Fruit fly (Drosophila melanogaster) whole organism, embryonic: ENCODE data around the gene CG42699.

Source experiments
- Awh ChIP-seq: fragments of 200-800 bp; sonication (Bioruptor generic); IDR thresholded peaks from 2 replicates; pipeline ENCODE4, ENCODE4 v1.3.6; 2022; ENCODE audit warnings: missing biosample characterization, missing genetic modification characterization
- Blimp-1 ChIP-seq: fragments of 200-800 bp; sonication (Bioruptor generic); optimal IDR thresholded peaks from 3 replicates; lab custom pipeline; 2018; ENCODE audit warnings: missing biosample characterization, missing genetic modification characterization, mild to moderate bottlenecking, moderate library complexity, missing genetic modification reagents
- BtbVII ChIP-seq: fragments of 200-800 bp; sonication (Bioruptor generic); optimal IDR thresholded peaks from 3 replicates; lab custom pipeline; 2017; ENCODE audit warnings: missing biosample characterization, mild to moderate bottlenecking, missing genetic modification characterization
- CG10543 ChIP-seq: fragments of 200-800 bp; sonication (Bioruptor generic); optimal IDR thresholded peaks from 3 replicates; lab custom pipeline; 2017; ENCODE audit warnings: missing biosample characterization, mild to moderate bottlenecking, missing genetic modification characterization, moderate library complexity
- CG13775 ChIP-seq: fragments of 200-800 bp; sonication (Bioruptor generic); optimal IDR thresholded peaks from 3 replicates; lab custom pipeline; 2017; ENCODE audit warnings: missing biosample characterization, mild to moderate bottlenecking, missing genetic modification characterization
- CG16779 ChIP-seq: fragments of 200-800 bp; sonication (Bioruptor generic); IDR thresholded peaks from 2 replicates; pipeline ENCODE4 v1.3.6; 2022; ENCODE audit warnings: missing biosample characterization, missing genetic modification characterization
- CG2712 ChIP-seq: fragments of 200-800 bp; optimal IDR thresholded peaks from 3 replicates; lab custom pipeline; 2019; ENCODE audit warnings: missing biosample characterization, mild to moderate bottlenecking, missing genetic modification characterization, moderate library complexity
- CG31388 ChIP-seq: fragments of 200-800 bp; sonication (Bioruptor generic); optimal IDR thresholded peaks from 2 replicates; lab custom pipeline; 2016; ENCODE audit warnings: missing biosample characterization, missing genetic modification characterization
- CG32767 ChIP-seq: fragments of 200-800 bp; sonication (Bioruptor generic); IDR thresholded peaks from 2 replicates; pipeline ENCODE4 v1.3.6; 2022; ENCODE audit warnings: missing biosample characterization, missing genetic modification characterization
- CG34224 ChIP-seq: fragments of 200-800 bp; sonication (Bioruptor generic); IDR thresholded peaks from 3 replicates; pipeline ENCODE4 v1.3.6; 2022; ENCODE audit warnings: missing biosample characterization, missing genetic modification characterization; ENCODE audit not compliant: partially characterized antibody
- CG34376 ChIP-seq: fragments of 200-800 bp; sonication (Bioruptor generic); optimal IDR thresholded peaks from 2 replicates; lab custom pipeline; 2018; ENCODE audit warnings: missing biosample characterization, mild to moderate bottlenecking, missing genetic modification characterization
- CG4360 ChIP-seq: fragments of 200-800 bp; sonication (Bioruptor generic); IDR thresholded peaks from 2 replicates; pipeline ENCODE4 v1.3.6; 2022; ENCODE audit warnings: missing biosample characterization, missing genetic modification characterization
- CG6272 ChIP-seq: fragments of 200-800 bp; sonication (Bioruptor generic); IDR thresholded peaks from 2 replicates; pipeline ENCODE4 v1.3.6; 2022; ENCODE audit warnings: missing biosample characterization, missing genetic modification characterization
- CG6689 ChIP-seq: fragments of 200-800 bp; sonication (Bioruptor generic); IDR thresholded peaks from 2 replicates; pipeline ENCODE4 v1.3.6; 2022; ENCODE audit warnings: missing biosample characterization, missing genetic modification characterization
- CG6791 ChIP-seq: fragments of 200-800 bp; sonication (Bioruptor generic); IDR thresholded peaks from 3 replicates; pipeline ENCODE4 v1.3.6; 2022; ENCODE audit warnings: missing biosample characterization, missing genetic modification characterization; ENCODE audit not compliant: partially characterized antibody
- CG7987 ChIP-seq: fragments of 200-800 bp; sonication (Bioruptor generic); optimal IDR thresholded peaks from 2 replicates; lab custom pipeline; 2018; ENCODE audit warnings: missing biosample characterization, mild to moderate bottlenecking, missing genetic modification characterization, moderate library complexity
- CkIIα-i1 ChIP-seq: fragments of 200-800 bp; sonication (Bioruptor generic); IDR thresholded peaks from 2 replicates; pipeline ENCODE4 v1.3.6; 2022; ENCODE audit warnings: missing biosample characterization, missing genetic modification characterization
- CrebB ChIP-seq: fragments of 200-800 bp; sonication (Bioruptor generic); optimal IDR thresholded peaks from 3 replicates; lab custom pipeline; 2018; ENCODE audit warnings: missing biosample characterization, mild to moderate bottlenecking, missing genetic modification characterization
- Dbx ChIP-seq: fragments of 200-800 bp; sonication (Bioruptor generic); IDR thresholded peaks from 3 replicates; pipeline ENCODE4 v1.3.6; 2022; ENCODE audit warnings: missing biosample characterization, missing genetic modification characterization
- Doc3 ChIP-seq: fragments of 200-800 bp; sonication (Bioruptor generic); IDR thresholded peaks from 3 replicates; pipeline ENCODE4 v1.3.6; 2022; ENCODE audit warnings: missing biosample characterization, missing genetic modification characterization; ENCODE audit not compliant: partially characterized antibody
- Drgx ChIP-seq: fragments of 200-800 bp; sonication (Bioruptor generic); IDR thresholded peaks from 2 replicates; pipeline ENCODE4 v1.3.6; 2022; ENCODE audit warnings: missing biosample characterization, missing genetic modification characterization
- Ets65A ChIP-seq: fragments of 200-800 bp; sonication (Bioruptor generic); peaks from one replicate; lab custom pipeline; 2016; ENCODE audit warnings: missing biosample characterization, missing genetic modification characterization
- Fer2 ChIP-seq: fragments of 200-800 bp; sonication (Bioruptor generic); optimal IDR thresholded peaks from 2 replicates; lab custom pipeline; 2018; ENCODE audit warnings: missing biosample characterization, mild to moderate bottlenecking, missing genetic modification characterization, moderate library complexity
- Hand ChIP-seq: fragments of 200-800 bp; sonication (Bioruptor generic); optimal IDR thresholded peaks from 2 replicates; lab custom pipeline; 2017; ENCODE audit warnings: mild to moderate bottlenecking, missing biosample characterization, missing genetic modification reagents, missing genetic modification characterization
- Meics ChIP-seq: fragments of 200-800 bp; sonication (Bioruptor generic); optimal IDR thresholded peaks from 2 replicates; lab custom pipeline; 2017; ENCODE audit warnings: missing biosample characterization, mild to moderate bottlenecking, missing genetic modification characterization
- Taf1 ChIP-seq: fragments of 200-800 bp; sonication (Bioruptor generic); IDR thresholded peaks from 2 replicates; pipeline ENCODE4 v1.3.6; 2022; ENCODE audit warnings: missing biosample characterization, missing genetic modification characterization
- ara ChIP-seq: fragments of 200-800 bp; sonication (Bioruptor generic); IDR thresholded peaks from 2 replicates; pipeline ENCODE4 v1.3.6; 2022; ENCODE audit warnings: missing biosample characterization, missing genetic modification characterization
- br ChIP-seq: fragments of >200 bp; optimal IDR thresholded peaks from 2 replicates; lab custom pipeline; 2017
- chinmo ChIP-seq: fragments of 200-800 bp; sonication (Bioruptor generic); IDR thresholded peaks from 4 replicates; pipeline ENCODE4 v1.3.6; 2022; ENCODE audit warnings: missing biosample characterization, missing genetic modification characterization; ENCODE audit not compliant: partially characterized antibody
- crol ChIP-seq: fragments of 200-800 bp; sonication (Bioruptor generic); IDR thresholded peaks from 2 replicates; pipeline ENCODE4 v1.3.6; 2022; ENCODE audit warnings: missing biosample characterization, missing genetic modification characterization
- dimm ChIP-seq: fragments of 200-800 bp; sonication (Bioruptor generic); IDR thresholded peaks from 2 replicates; pipeline ENCODE4 v1.3.6; 2022; ENCODE audit warnings: missing biosample characterization, missing genetic modification characterization
- dysf ChIP-seq: fragments of 200-800 bp; sonication (Bioruptor generic); IDR thresholded peaks from 3 replicates; pipeline ENCODE4 v1.3.6; 2022; ENCODE audit warnings: missing biosample characterization, missing genetic modification characterization
- fd102C ChIP-seq: fragments of 200-800 bp; sonication (Bioruptor generic); optimal IDR thresholded peaks from 2 replicates; lab custom pipeline; 2018; ENCODE audit warnings: missing biosample characterization, mild to moderate bottlenecking, missing genetic modification characterization, moderate library complexity
- grau ChIP-seq: fragments of 200-800 bp; optimal IDR thresholded peaks from 3 replicates; lab custom pipeline; 2019; ENCODE audit warnings: missing biosample characterization, mild to moderate bottlenecking, missing genetic modification characterization, moderate library complexity
- gsb-n ChIP-seq: fragments of 200-800 bp; sonication (Bioruptor generic); optimal IDR thresholded peaks from 3 replicates; lab custom pipeline; 2018; ENCODE audit warnings: missing biosample characterization, mild to moderate bottlenecking, missing genetic modification characterization
- hb ChIP-seq: fragments of 200-800 bp; sonication (Bioruptor generic); IDR thresholded peaks from 3 replicates; pipeline ENCODE4 v1.3.6; 2022; ENCODE audit warnings: missing biosample characterization, missing genetic modification characterization; ENCODE audit not compliant: partially characterized antibody
- inv ChIP-seq: fragments of 200-800 bp; sonication (Bioruptor generic); IDR thresholded peaks from 2 replicates; pipeline ENCODE4 v1.3.6; 2022; ENCODE audit warnings: missing biosample characterization, missing genetic modification characterization; ENCODE audit not compliant: partially characterized antibody
- jing ChIP-seq: fragments of 200-800 bp; sonication (Bioruptor generic); optimal IDR thresholded peaks from 2 replicates; lab custom pipeline; 2018; ENCODE audit warnings: missing biosample characterization, mild to moderate bottlenecking, missing genetic modification characterization
- jumu ChIP-seq: fragments of 200-800 bp; sonication (Bioruptor generic); optimal IDR thresholded peaks from 3 replicates; lab custom pipeline; 2016; ENCODE audit warnings: missing biosample characterization, missing genetic modification characterization
- ken ChIP-seq: fragments of 200-800 bp; sonication (Bioruptor generic); IDR thresholded peaks from 3 replicates; pipeline ENCODE4 v1.3.6; 2022; ENCODE audit warnings: missing biosample characterization, missing genetic modification characterization
- nom ChIP-seq: fragments of 200-800 bp; sonication (Bioruptor generic); optimal IDR thresholded peaks from 2 replicates; lab custom pipeline; 2017; ENCODE audit warnings: missing biosample characterization, missing genetic modification characterization, mild to moderate bottlenecking, moderate library complexity, missing genetic modification reagents
- ranshi ChIP-seq: fragments of 200-800 bp; sonication (Bioruptor generic); IDR thresholded peaks from 2 replicates; pipeline ENCODE4 v1.3.6; 2022; ENCODE audit warnings: missing biosample characterization, missing genetic modification characterization
- repo ChIP-seq: fragments of 200-800 bp; sonication (Bioruptor generic); optimal IDR thresholded peaks from 2 replicates; lab custom pipeline; 2016; ENCODE audit warnings: missing biosample characterization, missing genetic modification characterization
- scrt ChIP-seq: fragments of 200-800 bp; sonication (Bioruptor generic); optimal IDR thresholded peaks from 2 replicates; lab custom pipeline; 2018; ENCODE audit warnings: missing biosample characterization, mild to moderate bottlenecking, missing genetic modification characterization, moderate library complexity
- sr ChIP-seq: fragments of 200-800 bp; sonication (Bioruptor generic); IDR thresholded peaks from 3 replicates; pipeline ENCODE4 v1.3.6; 2022; ENCODE audit warnings: missing biosample characterization, missing genetic modification characterization
- z ChIP-seq: fragments of 200-800 bp; sonication (Bioruptor generic); IDR thresholded peaks from 3 replicates; pipeline ENCODE4 v1.3.6; 2022; ENCODE audit warnings: missing biosample characterization, missing genetic modification characterization

The CG42699 gene

DNA sequence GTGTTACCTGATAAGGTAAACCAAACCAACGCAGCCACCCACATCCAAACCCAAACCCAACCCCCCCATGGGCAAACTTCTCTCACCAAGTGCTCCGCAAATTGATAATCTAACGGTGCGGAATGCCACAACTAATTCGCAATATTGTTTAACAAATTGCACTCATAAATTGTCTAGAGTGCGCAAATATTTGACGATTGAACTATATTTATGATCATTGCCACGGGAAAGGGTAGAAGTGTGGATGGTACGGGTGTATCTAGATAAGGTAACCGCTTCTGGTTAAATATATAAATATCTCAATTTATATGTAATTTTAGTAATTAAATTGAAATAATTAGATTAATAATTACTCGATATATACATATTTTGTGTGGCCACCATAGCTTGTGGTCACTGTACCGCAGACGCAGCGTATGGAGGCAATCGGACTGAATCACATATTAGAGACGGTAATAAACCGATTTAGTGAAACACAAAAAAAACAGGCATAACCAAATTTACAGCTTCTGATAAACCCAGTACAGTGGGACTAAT, 45.8 kb upstream of the CG42699 start (continued):
- peak; percentile 56 for TF ChIP-seq CG2712
- peak; percentile 75 for TF ChIP-seq Taf1 (GFP tag; lab: Robert Waterston, UW)
- peak; percentile 8 for TF ChIP-seq CrebB
- peak; percentile 65 for TF ChIP-seq CG6689 (GFP tag; lab: Robert Waterston, UW)
- TF ChIP-seq CG6272 (GFP tag; lab: Robert Waterston, UW), result no peak
- no peak for TF ChIP-seq hb
- TF ChIP-seq Awh (GFP tag; lab: Robert Waterston, UW), result no peak
- TF ChIP-seq Hand, result peak; percentile 71
- TF ChIP-seq inv (GFP tag; lab: Robert Waterston, UW), result no peak
- TF ChIP-seq CG34224 (GFP tag; lab: Robert Waterston, UW), result no peak
- no peak for TF ChIP-seq CG7987

- TF ChIP-seq Dbx (GFP tag; lab: Robert Waterston, UW), result no peak
- TF ChIP-seq grau, result no peak
- TF ChIP-seq CG4360, result no peak
- TF ChIP-seq CG10543 (GFP tag; lab: Kevin White, UChicago), result no peak
- no peak for TF ChIP-seq nom (GFP tag; lab: Kevin White, UChicago)
- TF ChIP-seq Doc3 (GFP tag; lab: Robert Waterston, UW), result no peak
Measured at dm6 chrX:5723577-5723976, 40.8 kb upstream of the CG42699 start.

DNA sequence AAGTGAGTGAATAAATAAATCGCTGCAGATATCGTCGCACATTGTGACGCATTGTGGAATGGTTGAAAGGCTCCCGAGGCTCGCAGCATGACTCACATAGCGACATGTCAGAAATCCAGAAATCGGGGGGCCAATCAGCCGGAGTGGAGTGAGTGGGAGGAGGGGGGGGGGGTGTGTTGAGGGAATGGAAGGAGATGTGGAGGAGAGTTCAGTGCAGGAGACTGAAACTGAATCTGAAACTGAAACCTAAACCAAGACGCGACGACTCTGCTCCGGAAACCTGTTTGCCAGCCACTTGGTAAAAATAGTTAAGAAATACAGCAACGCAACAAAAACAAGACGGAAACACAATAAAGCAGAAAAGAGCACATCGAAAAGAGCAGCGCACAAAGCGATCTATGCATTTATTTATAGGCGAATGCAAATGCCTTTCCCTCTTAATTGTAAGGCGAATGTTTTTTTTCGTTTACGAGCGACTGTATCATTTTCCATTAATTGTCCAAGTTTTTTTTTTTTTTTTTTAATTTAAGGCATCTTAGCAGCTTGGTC, 40.1 kb upstream of the CG42699 start:
- TF ChIP-seq chinmo (GFP tag; lab: Robert Waterston, UW), result 0 out of 4 replicates have a peak, but pooled peaks have one; percentile 18
- TF ChIP-seq nom (GFP tag; lab: Kevin White, UChicago), result peak; percentile 66
- TF ChIP-seq Blimp-1 (GFP tag; lab: Kevin White, UChicago), result peak; percentile 2
- peak; percentile 67 for TF ChIP-seq crol (GFP tag; lab: Robert Waterston, UW)
- no peak for TF ChIP-seq ken (GFP tag; lab: Robert Waterston, UW)
- TF ChIP-seq, all 482 proteins: peak for 4

- TF ChIP-seq jing (no peak), ranshi (0 out of 2 replicates have a peak, but pooled peaks have one; percentile 18), gsb-n (tag; lab: Kevin White, UChicago) (peak; percentile 64), crol (GFP tag; lab: Robert Waterston, UW) (no peak), CkIIα-i1 (GFP tag; lab: Robert Waterston, UW) (no peak), dysf (peak; percentile 71), jumu (no peak), dimm (GFP tag; lab: Robert Waterston, UW) (peak; percentile 18; the same call in 1 of the 2 replicates), CG16779 (GFP tag; lab: Robert Waterston, UW) (no peak), Fer2 (tag; lab: Kevin White, UChicago) (no peak), CG34376 (no peak), sr (no peak), Drgx (GFP tag; lab: Robert Waterston, UW) (peak; percentile 94), CG13775 (GFP tag; lab: Kevin White, UChicago) (no peak), fd102C (GFP tag; lab: Kevin White, UChicago) (no peak), CG31388 (no peak), Ets65A (GFP tag; lab: Kevin White, UChicago) (peak; percentile 91), scrt (no peak), Meics (GFP tag; lab: Kevin White, UChicago) (peak; percentile 57), z (GFP tag; lab: Robert Waterston, UW) (no peak), br (lab: Kevin White, UChicago) (no peak), ara (peak; percentile 43; the same call in 1 of the 2 replicates), CG6791 (GFP tag; lab: Robert Waterston, UW) (no peak), BtbVII (GFP tag; lab: Kevin White, UChicago) (no peak), repo (GFP tag; lab: Kevin White, UChicago) (peak; percentile 18), CG32767 (no peak), Taf1 (GFP tag; lab: Robert Waterston, UW) (no peak)
Measured at dm6 chrX:5724744-5725185, 39.6 kb upstream of the CG42699 start.
